Worm (Caenorhabditis elegans) whole organism, mixed stage, embryonic: ENCODE data around the gene nrx-1.

Experiments used
- M03D4.4 ChIP-seq: sonication (generic microtip); optimal IDR thresholded peaks from 2 replicates; lab custom pipeline; 2017; ENCODE audit warnings: mild to moderate bottlenecking, missing genetic modification characterization, missing compliant biosample characterization
- ceh-39 ChIP-seq: fragments of 150-350 bp; optimal IDR thresholded peaks from 2 replicates; lab custom pipeline; 2014; ENCODE audit warnings: missing biosample characterization, missing genetic modification characterization
- ceh-43 ChIP-seq: fragments of 200-800 bp; sonication (Bioruptor generic); optimal IDR thresholded peaks from 2 replicates; lab custom pipeline; 2018; ENCODE audit warnings: mild to moderate bottlenecking, missing genetic modification characterization, moderate library complexity, missing compliant biosample characterization
- ceh-83 ChIP-seq: fragments of 200-800 bp; sonication (Bioruptor generic); optimal IDR thresholded peaks from 2 replicates; lab custom pipeline; 2018; ENCODE audit warnings: mild to moderate bottlenecking, missing genetic modification characterization, missing compliant biosample characterization
- ces-1 ChIP-seq: fragments of 150-350 bp; optimal IDR thresholded peaks from 2 replicates; lab custom pipeline; 2014; ENCODE audit warnings: missing biosample characterization, missing genetic modification reagents, missing genetic modification characterization
- cnd-1 ChIP-seq: fragments of 200-800 bp; sonication (Bioruptor generic); optimal IDR thresholded peaks from 2 replicates; lab custom pipeline; 2018; ENCODE audit warnings: mild to moderate bottlenecking, missing genetic modification characterization, missing compliant biosample characterization
- drap-1 ChIP-seq: fragments of 200-800 bp; sonication (Bioruptor generic); optimal IDR thresholded peaks from 3 replicates; lab custom pipeline; 2018; ENCODE audit warnings: mild to moderate bottlenecking, missing genetic modification characterization, missing compliant biosample characterization
- elt-1 ChIP-seq: sonication (generic microtip); optimal IDR thresholded peaks from 2 replicates; lab custom pipeline; 2017; ENCODE audit warnings: missing genetic modification characterization, mild to moderate bottlenecking, missing compliant biosample characterization, antibody characterized with exemption, moderate library complexity, borderline replicate concordance; ENCODE audit not compliant: insufficient read depth
- ham-2 ChIP-seq: fragments of 200-800 bp; sonication (Bioruptor generic); optimal IDR thresholded peaks from 2 replicates; lab custom pipeline; 2018; ENCODE audit warnings: mild to moderate bottlenecking, missing genetic modification characterization, missing compliant biosample characterization
- hlh-1 ChIP-seq: fragments of 150-350 bp; optimal IDR thresholded peaks from 2 replicates; lab custom pipeline; 2014; ENCODE audit warnings: missing biosample characterization, missing genetic modification reagents, missing genetic modification characterization
- lin-13 ChIP-seq: fragments of 150-350 bp; optimal IDR thresholded peaks from 2 replicates; lab custom pipeline; 2014; ENCODE audit warnings: missing biosample characterization, missing genetic modification characterization
- lin-32 ChIP-seq: fragments of 200-800 bp; sonication (Bioruptor generic); optimal IDR thresholded peaks from 2 replicates; lab custom pipeline; 2018; ENCODE audit warnings: mild to moderate bottlenecking, missing genetic modification characterization, missing compliant biosample characterization
- lsy-2 ChIP-seq: fragments of 150-350 bp; optimal IDR thresholded peaks from 2 replicates; lab custom pipeline; 2014; ENCODE audit warnings: missing biosample characterization, missing genetic modification characterization
- mep-1 ChIP-seq: fragments of 150-350 bp; optimal IDR thresholded peaks from 2 replicates; lab custom pipeline; 2017; ENCODE audit warnings: missing biosample characterization, missing genetic modification reagents, missing genetic modification characterization, inconsistent platforms
- nhr-12 ChIP-seq: fragments of 150-350 bp; optimal IDR thresholded peaks from 2 replicates; lab custom pipeline; 2014; ENCODE audit warnings: missing biosample characterization, missing genetic modification characterization
- nhr-2 ChIP-seq: fragments of 150-350 bp; optimal IDR thresholded peaks from 2 replicates; lab custom pipeline; 2014; ENCODE audit warnings: missing biosample characterization, missing genetic modification characterization
- nhr-237 ChIP-seq: fragments of 150-350 bp; optimal IDR thresholded peaks from 2 replicates; lab custom pipeline; 2014; ENCODE audit warnings: missing biosample characterization, missing genetic modification characterization
- nhr-28 ChIP-seq: fragments of 150-350 bp; optimal IDR thresholded peaks from 2 replicates; lab custom pipeline; 2014; ENCODE audit warnings: missing biosample characterization, missing genetic modification characterization
- nhr-76 ChIP-seq: sonication (generic microtip); optimal IDR thresholded peaks from 2 replicates; lab custom pipeline; 2017; ENCODE audit warnings: missing biosample characterization, missing genetic modification characterization
- pha-4 ChIP-seq: fragments of 150-350 bp; optimal IDR thresholded peaks from 2 replicates; lab custom pipeline; 2018; ENCODE audit warnings: missing biosample characterization, missing genetic modification reagents, missing genetic modification characterization
- sem-2 ChIP-seq: fragments of 200-800 bp; sonication (Bioruptor generic); optimal IDR thresholded peaks from 2 replicates; lab custom pipeline; 2018; ENCODE audit warnings: mild to moderate bottlenecking, missing genetic modification characterization, missing compliant biosample characterization
- snpc-4 ChIP-seq: fragments of 150-350 bp; optimal IDR thresholded peaks from 2 replicates; lab custom pipeline; 2014; ENCODE audit warnings: missing biosample characterization, missing genetic modification characterization
- sptf-1 ChIP-seq: sonication (generic microtip); optimal IDR thresholded peaks from 2 replicates; lab custom pipeline; 2017; ENCODE audit warnings: mild to moderate bottlenecking, missing genetic modification characterization, moderate library complexity, missing compliant biosample characterization
- tbx-8 ChIP-seq: fragments of 200-800 bp; sonication (Bioruptor generic); optimal IDR thresholded peaks from 2 replicates; lab custom pipeline; 2018; ENCODE audit warnings: mild to moderate bottlenecking, missing genetic modification characterization, moderate library complexity, missing compliant biosample characterization
- unc-120 ChIP-seq: sonication (generic microtip); optimal IDR thresholded peaks from 2 replicates; lab custom pipeline; 2017; ENCODE audit warnings: missing genetic modification characterization, missing compliant biosample characterization; ENCODE audit not compliant: poor library complexity, severe bottlenecking
- unc-39 ChIP-seq: fragments of 150-350 bp; optimal IDR thresholded peaks from 2 replicates; lab custom pipeline; 2014; ENCODE audit warnings: missing biosample characterization, missing genetic modification characterization
- unc-62 ChIP-seq: fragments of 150-350 bp; optimal IDR thresholded peaks from 2 replicates; lab custom pipeline; 2014; ENCODE audit warnings: missing biosample characterization, missing genetic modification reagents, missing genetic modification characterization
- ztf-11 ChIP-seq: fragments of 150-350 bp; optimal IDR thresholded peaks from 2 replicates; lab custom pipeline; 2014; ENCODE audit warnings: missing biosample characterization, missing genetic modification characterization

Gene nrx-1

DNA sequence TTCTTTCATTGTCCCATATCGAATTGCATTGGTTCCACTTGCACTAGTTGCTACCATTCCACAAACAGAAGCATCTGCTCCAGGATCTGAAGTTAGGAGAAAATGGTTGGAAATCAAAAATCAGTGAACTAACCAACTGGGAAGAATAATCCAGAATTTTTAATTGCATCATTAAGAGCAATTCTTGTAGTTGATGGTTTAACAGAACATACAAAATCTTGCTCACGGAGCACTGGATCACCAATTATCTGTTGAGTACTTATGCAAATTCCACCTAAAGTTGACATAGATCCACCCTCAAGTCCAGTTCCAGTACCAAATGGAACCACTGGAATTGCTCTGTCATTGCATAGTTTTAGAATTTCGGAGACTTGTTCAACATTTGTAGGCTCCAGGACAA, 65.0 kb downstream of the nrx-1 start:
- TF ChIP-seq nhr-76 (tag; lab: Kevin White, UChicago) (no peak), pha-4 (tag; lab: Kevin White, UChicago) (no peak), nhr-28 (tag; lab: Kevin White, UChicago) (no peak), lin-32 (GFP tag; lab: Kevin White, UChicago) (no peak), sptf-1 (tag; lab: Kevin White, UChicago) (no peak), nhr-12 (tag; lab: Kevin White, UChicago) (no peak), drap-1 (no peak), hlh-1 (no peak), ceh-43 (no peak), snpc-4 (tag; lab: Kevin White, UChicago) (no peak)

DNA sequence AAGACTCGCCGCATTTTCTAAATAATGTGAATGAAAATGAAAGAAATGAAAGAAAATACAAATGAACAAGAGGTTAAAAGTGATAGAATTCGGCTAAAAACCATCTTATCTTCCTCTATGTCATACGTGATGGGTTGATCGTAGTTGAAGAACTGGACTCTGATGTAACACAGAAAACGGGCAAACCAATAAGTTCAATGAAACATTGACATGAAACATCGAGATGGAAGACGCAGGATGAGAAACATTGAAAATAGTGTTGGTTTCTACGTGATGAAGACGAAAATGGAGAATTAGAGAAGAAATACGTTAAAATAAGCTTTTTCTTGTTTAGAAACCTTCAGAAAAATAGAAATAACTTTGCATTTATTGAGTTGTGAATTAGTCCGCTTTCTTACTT, 66.2 kb downstream of the nrx-1 start, which contains the start of gene F32D8.12:
TSS of gene F32D8.12 (minus strand) at position 48 of the 400 bp plus-strand sequence.
- TF ChIP-seq ham-2 (GFP tag; lab: Kevin White, UChicago) (no peak), pha-4 (tag; lab: Kevin White, UChicago) (no peak), unc-39 (tag; lab: Kevin White, UChicago) (no peak), M03D4.4 (tag; lab: Kevin White, UChicago) (no peak)

DNA sequence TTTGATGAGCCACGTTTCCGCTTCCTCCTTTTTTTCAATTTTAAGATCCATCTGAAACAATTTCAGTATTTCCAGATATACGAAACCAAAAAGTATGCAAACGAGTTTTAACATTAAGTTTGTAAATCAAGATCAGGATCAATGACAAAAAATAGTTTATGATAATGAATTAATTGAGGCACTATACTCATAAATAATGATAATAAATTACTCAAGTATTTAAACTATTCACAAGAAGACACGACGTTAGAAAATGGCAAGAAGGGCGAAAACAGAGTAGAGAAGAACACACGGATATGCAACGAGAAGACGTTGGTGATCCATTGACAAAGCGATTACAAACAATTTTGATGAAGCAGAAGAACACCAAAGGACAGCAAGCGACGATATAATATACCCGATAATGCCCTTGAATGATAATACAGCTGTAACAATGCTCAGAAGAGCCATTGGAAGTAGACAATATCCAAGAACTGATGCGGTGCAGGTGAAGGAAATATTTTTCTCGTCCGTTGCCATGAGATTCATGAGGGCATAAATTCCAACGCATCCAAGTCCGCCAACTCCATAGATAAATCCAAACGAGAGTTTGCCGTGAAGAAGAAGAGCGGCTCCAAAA, 68.8 kb downstream of the nrx-1 start, which contains the start of gene F32D8.4:
TSS of gene F32D8.4 (minus strand) at position 51 of the 619 bp plus-strand sequence.
- TF ChIP-seq unc-39 (tag; lab: Kevin White, UChicago): no peak
- TF ChIP-seq sem-2 (GFP tag; lab: Kevin White, UChicago): no peak
- TF ChIP-seq ztf-11: no peak
- TF ChIP-seq snpc-4 (tag; lab: Kevin White, UChicago): no peak

DNA sequence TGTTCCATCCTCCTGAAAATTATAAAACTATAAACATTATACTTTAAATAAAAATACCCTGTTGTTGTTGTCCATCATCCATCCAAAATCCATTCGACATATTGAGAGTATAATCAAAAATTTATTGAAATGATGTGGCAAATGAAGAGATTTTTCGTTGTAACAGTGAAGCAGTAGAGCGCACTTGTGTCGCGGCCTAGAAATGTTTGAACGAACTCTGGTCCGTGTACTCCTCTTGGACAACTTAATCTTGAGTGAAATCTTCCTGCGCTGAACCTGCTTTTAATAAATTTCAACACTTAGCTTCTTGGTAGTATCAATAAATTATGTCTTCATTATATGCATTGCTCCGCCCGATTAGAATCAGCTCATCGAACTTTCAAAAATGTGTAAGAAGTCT, 69.8 kb downstream of the nrx-1 start, which contains the start of the genes F32D8.14 and F32D8.5:
TSS of gene F32D8.14 (minus strand) at position 188 of the 400 bp plus-strand sequence.
TSS of gene F32D8.5 (plus strand) at position 200 of the 400 bp plus-strand sequence.
- peak; percentile 65 for TF ChIP-seq ces-1
- no peak for TF ChIP-seq ceh-83 (GFP tag; lab: Kevin White, UChicago)
- TF ChIP-seq pha-4 (tag; lab: Kevin White, UChicago): peak; percentile 76
- no peak for TF ChIP-seq hlh-1
- peak; percentile 47 for TF ChIP-seq sptf-1 (tag; lab: Kevin White, UChicago)
- TF ChIP-seq nhr-237 (tag; lab: Kevin White, UChicago): peak; percentile 69
- peak; percentile 2 for TF ChIP-seq ceh-39 (tag; lab: Kevin White, UChicago)
- peak; percentile 60 for TF ChIP-seq mep-1 (tag; lab: Kevin White, UChicago)
- TF ChIP-seq unc-62: peak; percentile 47
- TF ChIP-seq sem-2 (GFP tag; lab: Kevin White, UChicago): no peak
- TF ChIP-seq cnd-1 (tag; lab: Kevin White, UChicago): peak; percentile 7
- TF ChIP-seq lsy-2 (tag; lab: Kevin White, UChicago): peak; percentile 53
- peak; percentile 19 for TF ChIP-seq lin-13 (tag; lab: Kevin White, UChicago)
- no peak for TF ChIP-seq nhr-2 (tag; lab: Kevin White, UChicago)
- no peak for TF ChIP-seq snpc-4 (tag; lab: Kevin White, UChicago)
- peak; percentile 37 for TF ChIP-seq elt-1 (tag; lab: Kevin White, UChicago)

DNA sequence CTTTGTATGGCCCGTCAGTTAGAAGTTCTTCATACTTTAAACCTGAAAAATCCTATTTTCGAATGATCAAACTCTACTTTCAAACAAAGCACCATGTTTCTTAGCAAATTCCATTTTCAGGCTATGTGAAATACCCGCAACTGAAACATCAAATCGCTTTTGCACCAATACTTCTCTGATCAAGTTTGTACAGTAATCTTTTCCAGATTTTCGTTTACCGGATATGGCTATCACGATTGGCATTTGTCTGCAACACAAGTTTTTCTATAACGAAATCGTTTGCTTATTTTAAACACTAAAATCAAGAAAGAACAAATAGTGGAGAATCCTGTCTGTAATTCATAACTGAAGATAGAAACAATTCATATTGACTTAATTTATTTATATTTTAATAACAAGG, 71.5 kb downstream of the nrx-1 start, which contains the start of gene F32D8.13:
TSS of gene F32D8.13 (minus strand) at position 249 of the 400 bp plus-strand sequence.
- TF ChIP-seq ztf-11: no peak
- no peak for TF ChIP-seq unc-120 (tag; lab: Kevin White, UChicago)
- TF ChIP-seq tbx-8: no peak
- TF ChIP-seq drap-1: no peak
- no peak for TF ChIP-seq lin-32 (GFP tag; lab: Kevin White, UChicago)
- TF ChIP-seq ceh-39 (tag; lab: Kevin White, UChicago): no peak
- no peak for TF ChIP-seq pha-4 (tag; lab: Kevin White, UChicago)
